Fruit fly (Drosophila melanogaster) whole organism, embryonic: ENCODE results near the gene Adck5.
A peak's percentile ranks its signal among the peaks of the same experiment; 100 is the strongest.

Source experiments
- Adf1 ChIP-seq: fragments of 200-800 bp; sonication (Bioruptor generic); IDR thresholded peaks from 2 replicates; pipeline ENCODE4 v1.3.6; 2022; ENCODE audit warnings: missing biosample characterization, missing genetic modification characterization
- Bgb ChIP-seq: fragments of 200-800 bp; sonication (Bioruptor generic); IDR thresholded peaks from 2 replicates; pipeline ENCODE4 v1.3.6; 2022; ENCODE audit warnings: missing biosample characterization, missing genetic modification characterization; ENCODE audit not compliant: partially characterized antibody
- Blimp-1 ChIP-seq: fragments of 200-800 bp; sonication (Bioruptor generic); optimal IDR thresholded peaks from 3 replicates; lab custom pipeline; 2018; ENCODE audit warnings: missing biosample characterization, missing genetic modification characterization, mild to moderate bottlenecking, moderate library complexity, missing genetic modification reagents
- CG12942 ChIP-seq: fragments of 200-800 bp; sonication (Bioruptor generic); optimal IDR thresholded peaks from 3 replicates; lab custom pipeline; 2016; ENCODE audit warnings: missing biosample characterization, missing genetic modification characterization
- CG14667 ChIP-seq: fragments of 200-800 bp; sonication (Bioruptor generic); IDR thresholded peaks from 2 replicates; pipeline ENCODE4 v1.3.6; 2022; ENCODE audit warnings: missing biosample characterization, missing genetic modification characterization
- CG14710 ChIP-seq: fragments of 200-800 bp; sonication (Bioruptor generic); optimal IDR thresholded peaks from 3 replicates; lab custom pipeline; 2019; ENCODE audit warnings: missing biosample characterization, mild to moderate bottlenecking, missing genetic modification characterization, moderate library complexity
- CG15073 ChIP-seq: fragments of 200-800 bp; sonication (Bioruptor generic); optimal IDR thresholded peaks from 2 replicates; lab custom pipeline; 2016; ENCODE audit warnings: missing biosample characterization, missing genetic modification characterization
- CG16779 ChIP-seq: fragments of 200-800 bp; sonication (Bioruptor generic); IDR thresholded peaks from 2 replicates; pipeline ENCODE4 v1.3.6; 2022; ENCODE audit warnings: missing biosample characterization, missing genetic modification characterization
- CG2199 ChIP-seq: fragments of 200-800 bp; sonication (Bioruptor generic); IDR thresholded peaks from 3 replicates; pipeline ENCODE4 v1.3.6; 2022; ENCODE audit warnings: missing biosample characterization, missing genetic modification characterization
- CG2712 ChIP-seq: fragments of 200-800 bp; optimal IDR thresholded peaks from 3 replicates; lab custom pipeline; 2019; ENCODE audit warnings: missing biosample characterization, mild to moderate bottlenecking, missing genetic modification characterization, moderate library complexity
- CG32772 ChIP-seq: fragments of 200-800 bp; sonication (Bioruptor generic); IDR thresholded peaks from 2 replicates; pipeline ENCODE4 v1.3.6; 2022; ENCODE audit warnings: missing biosample characterization, missing genetic modification characterization
- CG3407 ChIP-seq: fragments of 200-800 bp; sonication (Bioruptor generic); optimal IDR thresholded peaks from 2 replicates; lab custom pipeline; 2018; ENCODE audit warnings: missing biosample characterization, mild to moderate bottlenecking, missing genetic modification characterization
- CG43689 ChIP-seq: fragments of 200-800 bp; sonication (Bioruptor generic); IDR thresholded peaks from 2 replicates; pipeline ENCODE4 v1.3.6; 2022; ENCODE audit warnings: missing biosample characterization, missing genetic modification characterization
- CG6272 ChIP-seq: fragments of 200-800 bp; sonication (Bioruptor generic); IDR thresholded peaks from 2 replicates; pipeline ENCODE4 v1.3.6; 2022; ENCODE audit warnings: missing biosample characterization, missing genetic modification characterization
- CG6854 ChIP-seq: fragments of 200-800 bp; sonication (Bioruptor generic); optimal IDR thresholded peaks from 3 replicates; lab custom pipeline; 2017; ENCODE audit warnings: missing biosample characterization, mild to moderate bottlenecking, missing genetic modification characterization
- CG7556 ChIP-seq: fragments of 200-800 bp; sonication (Bioruptor generic); optimal IDR thresholded peaks from 2 replicates; lab custom pipeline; 2017; ENCODE audit warnings: missing biosample characterization, mild to moderate bottlenecking, missing genetic modification characterization
- CG7839 ChIP-seq: fragments of 200-800 bp; sonication (Bioruptor generic); optimal IDR thresholded peaks from 3 replicates; lab custom pipeline; 2018; ENCODE audit warnings: missing biosample characterization, mild to moderate bottlenecking, missing genetic modification characterization, moderate library complexity
- CG7987 ChIP-seq: fragments of 200-800 bp; sonication (Bioruptor generic); optimal IDR thresholded peaks from 2 replicates; lab custom pipeline; 2018; ENCODE audit warnings: missing biosample characterization, mild to moderate bottlenecking, missing genetic modification characterization, moderate library complexity
- CG8765 ChIP-seq: fragments of 200-800 bp; sonication (Bioruptor generic); IDR thresholded peaks from 2 replicates; pipeline ENCODE4 v1.3.6; 2022; ENCODE audit warnings: missing biosample characterization, missing genetic modification characterization
- CG9609 ChIP-seq: fragments of 200-800 bp; sonication (Bioruptor generic); optimal IDR thresholded peaks from 3 replicates; lab custom pipeline; 2016; ENCODE audit warnings: missing biosample characterization, missing genetic modification characterization
- CHES-1-like ChIP-seq: fragments of 200-800 bp; sonication (Bioruptor generic); optimal IDR thresholded peaks from 2 replicates; lab custom pipeline; 2016; ENCODE audit warnings: missing biosample characterization, missing genetic modification characterization
- Doc3 ChIP-seq: fragments of 200-800 bp; sonication (Bioruptor generic); IDR thresholded peaks from 3 replicates; pipeline ENCODE4 v1.3.6; 2022; ENCODE audit warnings: missing biosample characterization, missing genetic modification characterization; ENCODE audit not compliant: partially characterized antibody
- E2f2 ChIP-seq: fragments of 200-800 bp; sonication (Bioruptor generic); IDR thresholded peaks from 2 replicates; pipeline ENCODE4 v1.3.6; 2022; ENCODE audit warnings: missing biosample characterization, missing genetic modification characterization
- Gsc ChIP-seq: fragments of 200-800 bp; sonication (Bioruptor generic); IDR thresholded peaks from 2 replicates; pipeline ENCODE4 v1.3.6; 2022; ENCODE audit warnings: missing biosample characterization, missing genetic modification characterization
- H15 ChIP-seq: fragments of 200-800 bp; sonication (Bioruptor generic); IDR thresholded peaks from 3 replicates; pipeline ENCODE4 v1.3.6; 2022; ENCODE audit warnings: missing biosample characterization, missing genetic modification characterization
- HLH3B ChIP-seq: fragments of 200-800 bp; sonication (Bioruptor generic); IDR thresholded peaks from 2 replicates; pipeline ENCODE4 v1.3.6; 2022; ENCODE audit warnings: missing biosample characterization, missing genetic modification characterization
- MESR4 ChIP-seq: fragments of 200-800 bp; sonication (Bioruptor generic); optimal IDR thresholded peaks from 2 replicates; lab custom pipeline; 2018; ENCODE audit warnings: missing biosample characterization, mild to moderate bottlenecking, missing genetic modification characterization, moderate library complexity
- Pdp1 ChIP-seq, 2 experiments: fragments of 200-800 bp; sonication (Bioruptor generic); optimal IDR thresholded peaks; 3 replicates each; lab custom pipeline; 2016; ENCODE audit warnings: missing biosample characterization in 2 of 2, missing genetic modification characterization in 2 of 2, mild to moderate bottlenecking in 1 of 2, moderate library complexity in 1 of 2
- Rfx ChIP-seq: fragments of 200-800 bp; sonication (Bioruptor generic); IDR thresholded peaks from 2 replicates; pipeline ENCODE4 v1.3.6; 2022; ENCODE audit warnings: missing biosample characterization, missing genetic modification characterization
- Tbp ChIP-seq: fragments of >200 bp; optimal IDR thresholded peaks from 2 replicates; lab custom pipeline; 2018; ENCODE audit warnings: missing biosample characterization, missing genetic modification characterization
- Vsx1 ChIP-seq: fragments of 200-800 bp; sonication (Bioruptor generic); optimal IDR thresholded peaks from 2 replicates; lab custom pipeline; 2017; ENCODE audit warnings: missing biosample characterization, mild to moderate bottlenecking, missing genetic modification characterization, missing genetic modification reagents
- al ChIP-seq: fragments of 200-800 bp; sonication (Bioruptor generic); IDR thresholded peaks from 2 replicates; pipeline ENCODE4 v1.3.6; 2022; ENCODE audit warnings: missing biosample characterization, missing genetic modification characterization
- ara ChIP-seq: fragments of 200-800 bp; sonication (Bioruptor generic); IDR thresholded peaks from 2 replicates; pipeline ENCODE4 v1.3.6; 2022; ENCODE audit warnings: missing biosample characterization, missing genetic modification characterization
- ato ChIP-seq: fragments of 200-800 bp; sonication (Bioruptor generic); IDR thresholded peaks from 2 replicates; pipeline ENCODE4 v1.3.6; 2022; ENCODE audit warnings: missing biosample characterization, missing genetic modification characterization; ENCODE audit not compliant: partially characterized antibody
- bcd ChIP-seq: fragments of 200-800 bp; sonication (Bioruptor generic); optimal IDR thresholded peaks from 2 replicates; lab custom pipeline; 2017; ENCODE audit warnings: missing biosample characterization, mild to moderate bottlenecking, missing genetic modification characterization
- br ChIP-seq: fragments of >200 bp; optimal IDR thresholded peaks from 2 replicates; lab custom pipeline; 2017
- chif ChIP-seq, 2 experiments: fragments of 200-800 bp; sonication (Bioruptor generic); optimal IDR thresholded peaks; 3 replicates each; lab custom pipeline; 2016; ENCODE audit warnings: missing biosample characterization in 2 of 2, missing genetic modification characterization in 2 of 2
- dati ChIP-seq: fragments of 200-800 bp; sonication (Bioruptor generic); IDR thresholded peaks from 2 replicates; pipeline ENCODE4 v1.3.6; 2022; ENCODE audit warnings: missing biosample characterization, missing genetic modification characterization
- fu2 ChIP-seq: fragments of 200-800 bp; sonication (Bioruptor generic); optimal IDR thresholded peaks from 2 replicates; lab custom pipeline; 2016; ENCODE audit warnings: missing biosample characterization, missing genetic modification characterization
- gfzf ChIP-seq: fragments of 200-800 bp; sonication (Bioruptor generic); optimal IDR thresholded peaks from 2 replicates; lab custom pipeline; 2016; ENCODE audit warnings: missing biosample characterization, mild to moderate bottlenecking, missing genetic modification characterization, moderate library complexity
- hth ChIP-seq: fragments of >200 bp; optimal IDR thresholded peaks from 2 replicates; lab custom pipeline; 2017; ENCODE audit warnings: inconsistent platforms
- insv ChIP-seq, 2 experiments: fragments of 200-800 bp; sonication (Bioruptor generic); optimal IDR thresholded peaks; 3 replicates each; lab custom pipeline; 2016 to 2018; ENCODE audit warnings: missing biosample characterization in 2 of 2, missing genetic modification characterization in 2 of 2
- lbe ChIP-seq: fragments of 200-800 bp; sonication (Bioruptor generic); optimal IDR thresholded peaks from 2 replicates; lab custom pipeline; 2016; ENCODE audit warnings: missing biosample characterization, mild to moderate bottlenecking, missing genetic modification characterization
- mirr ChIP-seq: fragments of 200-800 bp; sonication (Bioruptor generic); optimal IDR thresholded peaks from 3 replicates; lab custom pipeline; 2018; ENCODE audit warnings: missing biosample characterization, mild to moderate bottlenecking, missing genetic modification characterization
- peb ChIP-seq: fragments of 200-800 bp; sonication (Bioruptor generic); IDR thresholded peaks from 2 replicates; pipeline ENCODE4 v1.3.6; 2022; ENCODE audit warnings: missing biosample characterization, missing genetic modification characterization
- pzg ChIP-seq: fragments of 200-800 bp; sonication (Bioruptor generic); optimal IDR thresholded peaks from 3 replicates; lab custom pipeline; 2018; ENCODE audit warnings: missing biosample characterization, mild to moderate bottlenecking, missing genetic modification characterization, moderate library complexity
- seq ChIP-seq: fragments of 200-800 bp; sonication (Bioruptor generic); IDR thresholded peaks from 2 replicates; pipeline ENCODE4 v1.3.6; 2022; ENCODE audit warnings: missing biosample characterization, missing genetic modification characterization
- sob ChIP-seq: fragments of 200-800 bp; sonication (Bioruptor generic); IDR thresholded peaks from 2 replicates; pipeline ENCODE4 v1.3.6; 2022; ENCODE audit warnings: missing biosample characterization, missing genetic modification characterization
- sqz ChIP-seq: fragments of 200-800 bp; sonication (Bioruptor generic); optimal IDR thresholded peaks from 3 replicates; lab custom pipeline; 2018; ENCODE audit warnings: missing biosample characterization, mild to moderate bottlenecking, missing genetic modification characterization
- trh ChIP-seq: fragments of 200-800 bp; sonication (Bioruptor generic); optimal IDR thresholded peaks from 2 replicates; lab custom pipeline; 2016; ENCODE audit warnings: missing biosample characterization, missing genetic modification characterization

Gene Adck5

DNA sequence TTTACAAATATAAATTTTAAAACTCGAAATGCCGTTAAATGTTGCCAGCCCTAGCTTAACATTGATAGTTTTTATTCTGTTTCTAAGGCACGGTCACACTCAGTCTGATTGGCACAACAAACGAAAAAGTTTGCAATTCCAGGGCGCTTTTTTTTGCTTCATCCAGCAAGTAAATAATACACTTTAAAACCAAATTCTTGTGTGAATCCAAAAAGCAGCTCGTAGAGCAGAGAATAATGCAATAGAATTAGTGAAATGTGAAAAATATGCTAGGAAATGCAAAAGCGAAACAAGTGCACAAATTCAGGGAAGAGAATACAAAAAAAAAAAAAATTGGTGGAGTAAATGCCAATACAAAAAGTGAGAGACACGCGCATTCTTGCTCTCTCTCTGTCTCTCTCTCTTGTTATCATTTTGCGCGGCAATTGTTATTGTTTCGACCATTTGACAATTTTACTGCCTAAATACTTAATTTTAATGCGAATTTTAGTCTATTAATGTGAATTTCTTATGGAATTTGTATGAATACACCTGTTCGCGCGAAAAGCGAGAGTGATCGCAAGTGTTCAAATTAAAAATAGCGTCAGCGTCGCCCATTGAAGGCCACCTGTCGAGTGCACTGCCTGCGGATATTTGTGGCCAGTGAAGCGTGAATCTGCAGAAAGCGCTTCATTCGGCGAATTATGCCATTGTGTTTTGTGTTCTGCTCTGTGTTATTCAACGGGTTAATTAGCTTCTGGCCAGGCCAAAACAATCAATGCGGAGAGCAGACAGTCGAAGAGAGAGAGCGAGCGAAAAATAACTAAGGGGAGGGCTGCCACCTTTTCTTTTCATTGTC is 45.0 kb downstream of the Adck5 start, which contains the start of gene CG42671 (continued):
- TF ChIP-seq Vsx1 (peak; percentile 93), br (lab: Kevin White, UChicago) (no peak), HLH3B (no peak), CG2199 (GFP tag; lab: Robert Waterston, UW) (0 out of 3 replicates have a peak, but pooled peaks have one; percentile 46), Bgb (GFP tag; lab: Robert Waterston, UW) (0 out of 2 replicates have a peak, but pooled peaks have one; percentile 17), CG14710 (tag; lab: Kevin White, UChicago) (peak; percentile 66), CG32772 (GFP tag; lab: Robert Waterston, UW) (peak; percentile 53; the same call in 1 of the 2 replicates), Doc3 (GFP tag; lab: Robert Waterston, UW) (no peak), Adf1 (GFP tag; lab: Robert Waterston, UW) (no peak), seq (GFP tag; lab: Robert Waterston, UW) (no peak), CHES-1-like (GFP tag; lab: Kevin White, UChicago) (no peak), CG12942 (no peak), lbe (peak; percentile 49), CG7987 (GFP tag; lab: Kevin White, UChicago) (no peak), CG3407 (GFP tag; lab: Kevin White, UChicago) (no peak), CG2712 (no peak), gfzf (GFP tag; lab: Kevin White, UChicago) (peak; percentile 72), Tbp (GFP tag; lab: Kevin White, UChicago) (no peak), CG43689 (GFP tag; lab: Robert Waterston, UW) (no peak), CG7839 (tag; lab: Kevin White, UChicago) (peak; percentile 27), MESR4 (GFP tag; lab: Kevin White, UChicago) (peak; percentile 8), trh (GFP tag; lab: Kevin White, UChicago) (no peak), H15 (GFP tag; lab: Robert Waterston, UW) (no peak), CG16779 (GFP tag; lab: Robert Waterston, UW) (no peak), Gsc (no peak), ato (no peak), ara (GFP tag; lab: Robert Waterston, UW) (no peak), hth (lab: Kevin White, UChicago) (no peak), E2f2 (GFP tag; lab: Robert Waterston, UW) (peak; percentile 52; the same call in 1 of the 2 replicates), Pdp1 (GFP tag; optimal IDR thresholded peaks at IDR 0.05; lab: Kevin White, UChicago) (peak in 1 of 2 experiments; percentile 95), al (GFP tag; lab: Robert Waterston, UW) (no peak), Blimp-1 (no peak), Rfx (GFP tag; lab: Robert Waterston, UW) (0 out of 2 replicates have a peak, but pooled peaks have one; percentile 19), sqz (GFP tag; lab: Kevin White, UChicago) (peak; percentile 99), dati (GFP tag; lab: Robert Waterston, UW) (no peak), chif (GFP tag; optimal IDR thresholded peaks at IDR 0.05; lab: Kevin White, UChicago) (no peak), CG14667 (no peak), peb (no peak), CG15073 (GFP tag; lab: Kevin White, UChicago) (no peak), pzg (GFP tag; lab: Kevin White, UChicago) (peak; percentile 39), sob (peak; percentile 17; the same call in 1 of the 2 replicates), CG7556 (GFP tag; lab: Kevin White, UChicago) (no peak), CG9609 (GFP tag; lab: Kevin White, UChicago) (no peak), CG6272 (GFP tag; lab: Robert Waterston, UW) (no peak), bcd (no peak), fu2 (GFP tag; lab: Kevin White, UChicago) (no peak), CG8765 (GFP tag; lab: Robert Waterston, UW) (no peak), insv (GFP tag; optimal IDR thresholded peaks at IDR 0.05; lab: Kevin White, UChicago) (peak in 1 of 2 experiments; percentile 92), CG6854 (GFP tag; lab: Kevin White, UChicago) (no peak), mirr (GFP tag; lab: Kevin White, UChicago) (no peak)
